Fruit fly (Drosophila melanogaster) whole organism, embryonic: ENCODE data around the gene CG12016.

Experiments
- Adf1 ChIP-seq: fragments of 200-800 bp; sonication (Bioruptor generic); IDR thresholded peaks from 2 replicates; pipeline ENCODE4 v1.3.6; 2022; ENCODE audit warnings: missing biosample characterization, missing genetic modification characterization
- CG10267 ChIP-seq: fragments of 200-800 bp; sonication (Bioruptor generic); optimal IDR thresholded peaks from 2 replicates; lab custom pipeline; 2018; ENCODE audit warnings: missing biosample characterization, mild to moderate bottlenecking, missing genetic modification characterization, moderate library complexity
- CG11093 ChIP-seq: fragments of 200-800 bp; sonication (Bioruptor generic); IDR thresholded peaks from 3 replicates; pipeline ENCODE4 v1.3.6; 2022; ENCODE audit warnings: missing biosample characterization, missing genetic modification characterization
- CG11560 ChIP-seq: fragments of 200-800 bp; sonication (Bioruptor generic); IDR thresholded peaks from 3 replicates; pipeline ENCODE4 v1.3.6; 2022; ENCODE audit warnings: missing biosample characterization, missing genetic modification characterization
- CG13287 ChIP-seq: fragments of 200-800 bp; sonication (Bioruptor generic); IDR thresholded peaks from 2 replicates; pipeline ENCODE4 v1.3.6; 2022; ENCODE audit warnings: missing biosample characterization, missing genetic modification characterization; ENCODE audit not compliant: partially characterized antibody
- CG14441 ChIP-seq: fragments of 200-800 bp; sonication (Bioruptor generic); IDR thresholded peaks from 2 replicates; pipeline ENCODE4 v1.3.6; 2022; ENCODE audit warnings: missing biosample characterization, missing genetic modification characterization
- CG17359 ChIP-seq: fragments of 200-800 bp; sonication (Bioruptor generic); optimal IDR thresholded peaks from 3 replicates; lab custom pipeline; 2018; ENCODE audit warnings: missing biosample characterization, mild to moderate bottlenecking, missing genetic modification characterization, moderate library complexity
- CG31441 ChIP-seq: fragments of 200-800 bp; sonication (Bioruptor generic); IDR thresholded peaks from 2 replicates; pipeline ENCODE4 v1.3.6; 2022; ENCODE audit warnings: missing biosample characterization, missing genetic modification characterization
- CG3163 ChIP-seq: fragments of 200-800 bp; sonication (Bioruptor generic); optimal IDR thresholded peaks from 3 replicates; lab custom pipeline; 2016; ENCODE audit warnings: missing biosample characterization, missing genetic modification characterization
- CG4820 ChIP-seq: fragments of 200-800 bp; sonication (Bioruptor generic); optimal IDR thresholded peaks from 3 replicates; lab custom pipeline; 2016; ENCODE audit warnings: missing biosample characterization, missing genetic modification characterization
- CG6854 ChIP-seq: fragments of 200-800 bp; sonication (Bioruptor generic); optimal IDR thresholded peaks from 3 replicates; lab custom pipeline; 2017; ENCODE audit warnings: missing biosample characterization, mild to moderate bottlenecking, missing genetic modification characterization
- CG7987 ChIP-seq: fragments of 200-800 bp; sonication (Bioruptor generic); optimal IDR thresholded peaks from 2 replicates; lab custom pipeline; 2018; ENCODE audit warnings: missing biosample characterization, mild to moderate bottlenecking, missing genetic modification characterization, moderate library complexity
- CG8944 ChIP-seq: fragments of 200-800 bp; sonication (Bioruptor generic); optimal IDR thresholded peaks from 3 replicates; lab custom pipeline; 2016; ENCODE audit warnings: missing biosample characterization, missing genetic modification characterization
- CG9609 ChIP-seq: fragments of 200-800 bp; sonication (Bioruptor generic); optimal IDR thresholded peaks from 3 replicates; lab custom pipeline; 2016; ENCODE audit warnings: missing biosample characterization, missing genetic modification characterization
- CkIIα-i1 ChIP-seq: fragments of 200-800 bp; sonication (Bioruptor generic); IDR thresholded peaks from 2 replicates; pipeline ENCODE4 v1.3.6; 2022; ENCODE audit warnings: missing biosample characterization, missing genetic modification characterization
- D ChIP-seq, 2 experiments: fragments of 200-800 bp in 1 of 2; fragments of >200 bp in 1 of 2; sonication (Bioruptor generic) in 1 of 2; optimal IDR thresholded peaks; 2 replicates in 1 of 2; 3 replicates in 1 of 2; lab custom pipeline; 2017; ENCODE audit warnings: mild to moderate bottlenecking in 1 of 2, missing biosample characterization in 1 of 2, missing genetic modification characterization in 1 of 2, missing genetic modification reagents in 1 of 2
- Deaf1 ChIP-seq: fragments of 200-800 bp; optimal IDR thresholded peaks from 3 replicates; lab custom pipeline; 2019; ENCODE audit warnings: missing biosample characterization, mild to moderate bottlenecking, missing genetic modification characterization, moderate library complexity
- Dek ChIP-seq: fragments of 200-800 bp; sonication (Bioruptor generic); optimal IDR thresholded peaks from 3 replicates; lab custom pipeline; 2019; ENCODE audit warnings: missing biosample characterization, mild to moderate bottlenecking, missing genetic modification characterization, moderate library complexity
- Dfd ChIP-seq, 2 experiments: fragments of >200 bp; optimal IDR thresholded peaks; 2 replicates each; lab custom pipeline; 2017; ENCODE audit warnings: missing biosample characterization in 2 of 2, missing genetic modification characterization in 2 of 2
- HLH3B ChIP-seq: fragments of 200-800 bp; sonication (Bioruptor generic); IDR thresholded peaks from 2 replicates; pipeline ENCODE4 v1.3.6; 2022; ENCODE audit warnings: missing biosample characterization, missing genetic modification characterization
- HLH54F ChIP-seq: fragments of 200-800 bp; sonication (Bioruptor generic); optimal IDR thresholded peaks from 3 replicates; lab custom pipeline; 2016; ENCODE audit warnings: missing biosample characterization, missing genetic modification characterization
- Hey ChIP-seq: fragments of 200-800 bp; sonication (Bioruptor generic); optimal IDR thresholded peaks from 3 replicates; lab custom pipeline; 2018; ENCODE audit warnings: missing biosample characterization, mild to moderate bottlenecking, missing genetic modification characterization
- HmgZ ChIP-seq: fragments of 200-800 bp; sonication (Bioruptor generic); optimal IDR thresholded peaks from 2 replicates; lab custom pipeline; 2018; ENCODE audit warnings: missing biosample characterization, mild to moderate bottlenecking, missing genetic modification characterization
- Lpt ChIP-seq: fragments of >200 bp; optimal IDR thresholded peaks from 2 replicates; lab custom pipeline; 2018; ENCODE audit warnings: missing biosample characterization, missing genetic modification characterization
- Mad ChIP-seq: fragments of 200-800 bp; sonication (Bioruptor generic); optimal IDR thresholded peaks from 2 replicates; lab custom pipeline; 2016; ENCODE audit warnings: missing biosample characterization, missing genetic modification characterization
- NK7.1 ChIP-seq: fragments of 200-800 bp; sonication (Bioruptor generic); optimal IDR thresholded peaks from 3 replicates; lab custom pipeline; 2016; ENCODE audit warnings: missing biosample characterization, missing genetic modification characterization
- Pdp1 ChIP-seq, 2 experiments: fragments of 200-800 bp; sonication (Bioruptor generic); optimal IDR thresholded peaks; 3 replicates each; lab custom pipeline; 2016; ENCODE audit warnings: missing biosample characterization in 2 of 2, missing genetic modification characterization in 2 of 2, mild to moderate bottlenecking in 1 of 2, moderate library complexity in 1 of 2
- Trl ChIP-seq, 3 experiments: fragments of >200 bp in 2 of 3; fragments of 200-800 bp in 1 of 3; sonication (Bioruptor generic) in 1 of 3; optimal IDR thresholded peaks; 2 replicates in 1 of 3; 3 replicates in 2 of 3; lab custom pipeline; 2016 to 2017; ENCODE audit warnings: missing biosample characterization in 1 of 3, missing genetic modification characterization in 1 of 3
- YL-1 ChIP-seq: fragments of 200-800 bp; sonication (Bioruptor generic); optimal IDR thresholded peaks from 3 replicates; lab custom pipeline; 2017; ENCODE audit warnings: missing biosample characterization, mild to moderate bottlenecking, missing genetic modification characterization
- ac ChIP-seq: fragments of 200-800 bp; sonication (Bioruptor generic); optimal IDR thresholded peaks from 3 replicates; lab custom pipeline; 2017; ENCODE audit warnings: missing biosample characterization, mild to moderate bottlenecking, missing genetic modification characterization
- bowl ChIP-seq: fragments of 200-800 bp; sonication (Bioruptor generic); IDR thresholded peaks from 2 replicates; pipeline ENCODE4 v1.3.6; 2022; ENCODE audit warnings: missing biosample characterization, missing genetic modification characterization
- cato ChIP-seq: fragments of 200-800 bp; sonication (Bioruptor generic); optimal IDR thresholded peaks from 2 replicates; lab custom pipeline; 2016; ENCODE audit warnings: missing biosample characterization, missing genetic modification characterization, borderline replicate concordance
- caup ChIP-seq: fragments of 200-800 bp; sonication (Bioruptor generic); optimal IDR thresholded peaks from 3 replicates; lab custom pipeline; 2017; ENCODE audit warnings: missing biosample characterization, mild to moderate bottlenecking, missing genetic modification characterization, moderate library complexity; ENCODE audit not compliant: severe bottlenecking
- chm ChIP-seq: fragments of 200-800 bp; sonication (Bioruptor generic); IDR thresholded peaks from 2 replicates; pipeline ENCODE4 v1.3.6; 2022; ENCODE audit warnings: missing biosample characterization, missing genetic modification characterization
- dm ChIP-seq: fragments of 200-800 bp; sonication (Bioruptor generic); optimal IDR thresholded peaks from 3 replicates; lab custom pipeline; 2016; ENCODE audit warnings: missing biosample characterization, missing genetic modification characterization
- eyg ChIP-seq: fragments of 200-800 bp; sonication (Bioruptor generic); optimal IDR thresholded peaks from 3 replicates; lab custom pipeline; 2016; ENCODE audit warnings: missing biosample characterization, missing genetic modification characterization
- fru ChIP-seq: fragments of >200 bp; optimal IDR thresholded peaks from 2 replicates; lab custom pipeline; 2017
- gro ChIP-seq: fragments of 200-800 bp; sonication (Bioruptor generic); optimal IDR thresholded peaks from 2 replicates; lab custom pipeline; 2016; ENCODE audit warnings: missing biosample characterization, missing genetic modification characterization
- her ChIP-seq: fragments of 200-800 bp; sonication (Bioruptor generic); optimal IDR thresholded peaks from 2 replicates; lab custom pipeline; 2016; ENCODE audit warnings: missing biosample characterization, missing genetic modification characterization
- kah ChIP-seq: fragments of 200-800 bp; sonication (Bioruptor generic); optimal IDR thresholded peaks from 2 replicates; lab custom pipeline; 2018; ENCODE audit warnings: missing biosample characterization, mild to moderate bottlenecking, missing genetic modification characterization
- lov ChIP-seq, 2 experiments: fragments of 200-800 bp in 1 of 2; fragments of >200 bp in 1 of 2; sonication (Bioruptor generic) in 1 of 2; IDR thresholded peaks in 1 of 2; optimal IDR thresholded peaks in 1 of 2; 2 replicates in 1 of 2; 3 replicates in 1 of 2; pipeline versions ENCODE4 v1.3.6 to Lab custom; 2017 to 2022; ENCODE audit warnings: missing biosample characterization in 1 of 2, missing genetic modification characterization in 1 of 2
- schlank ChIP-seq: fragments of 200-800 bp; sonication (Bioruptor generic); optimal IDR thresholded peaks from 2 replicates; lab custom pipeline; 2018; ENCODE audit warnings: missing biosample characterization, mild to moderate bottlenecking, missing genetic modification characterization
- shn ChIP-seq: fragments of 200-800 bp; sonication (Bioruptor generic); optimal IDR thresholded peaks from 3 replicates; lab custom pipeline; 2016; ENCODE audit warnings: missing biosample characterization, missing genetic modification characterization
- so ChIP-seq: fragments of 200-800 bp; sonication (Bioruptor generic); IDR thresholded peaks from 3 replicates; pipeline ENCODE4 v1.3.6; 2022; ENCODE audit warnings: missing biosample characterization, missing genetic modification characterization
- tap ChIP-seq: fragments of 200-800 bp; optimal IDR thresholded peaks from 3 replicates; lab custom pipeline; 2019; ENCODE audit warnings: missing biosample characterization, mild to moderate bottlenecking, missing genetic modification characterization, moderate library complexity
- tna ChIP-seq: fragments of 200-800 bp; sonication (Bioruptor generic); IDR thresholded peaks from 2 replicates; pipeline ENCODE4 v1.3.6; 2022; ENCODE audit warnings: missing biosample characterization, missing genetic modification characterization; ENCODE audit not compliant: partially characterized antibody
- wor ChIP-seq: fragments of 200-800 bp; sonication (Bioruptor generic); IDR thresholded peaks from 2 replicates; pipeline ENCODE4 v1.3.6; 2022; ENCODE audit warnings: missing biosample characterization, missing genetic modification characterization
- z ChIP-seq: fragments of 200-800 bp; sonication (Bioruptor generic); IDR thresholded peaks from 3 replicates; pipeline ENCODE4 v1.3.6; 2022; ENCODE audit warnings: missing biosample characterization, missing genetic modification characterization

Gene CG12016

DNA sequence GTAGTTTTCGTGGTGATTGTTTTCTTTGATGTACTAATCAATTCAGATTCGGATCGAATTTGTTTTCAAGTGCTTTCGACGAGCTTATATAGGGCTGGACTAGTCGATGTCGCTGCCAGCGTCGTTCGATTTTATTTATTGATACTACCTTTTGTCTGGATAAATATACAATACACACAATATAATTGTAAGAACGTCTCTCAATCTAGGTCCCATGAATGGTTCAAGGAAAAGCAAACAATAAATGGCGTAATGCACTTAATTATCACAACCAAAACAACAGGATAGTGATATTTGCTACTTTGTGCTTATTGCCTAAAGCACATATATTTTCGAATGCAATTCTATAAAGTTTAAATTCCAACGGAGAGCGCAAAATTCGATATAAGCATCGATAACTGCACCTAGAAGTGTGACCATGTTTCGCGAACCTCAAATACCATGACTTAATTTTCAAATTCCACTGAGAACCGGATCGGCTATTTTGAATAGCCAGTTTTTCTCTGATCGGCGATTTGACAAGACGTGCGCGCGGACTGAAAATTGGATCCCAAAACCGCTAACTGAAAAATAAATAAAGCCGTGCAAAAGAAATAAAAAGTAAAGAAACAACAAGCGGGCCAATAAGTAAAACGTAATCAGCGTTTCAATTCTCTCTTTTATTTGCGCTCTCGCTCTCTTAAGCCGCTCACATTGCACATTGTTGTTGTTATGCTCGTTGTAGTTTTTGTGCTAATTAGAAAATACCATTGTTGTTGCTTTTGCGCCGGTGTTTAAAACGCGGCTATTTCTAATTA, 17.2 kb downstream of the CG12016 start, which contains the start of the genes Drsl6 and kst (continued):
- TF ChIP-seq CG9609 (GFP tag; lab: Kevin White, UChicago): no peak
- no peak for TF ChIP-seq schlank
- TF ChIP-seq eyg (GFP tag; lab: Kevin White, UChicago): no peak
- TF ChIP-seq Hey: no peak
- peak; percentile 38 for TF ChIP-seq gro (GFP tag; lab: Kevin White, UChicago)
- TF ChIP-seq Trl (optimal IDR thresholded peaks at IDR 0.05; lab: Kevin White, UChicago): peak in 1 of 2 experiments; percentile 25
- peak; percentile 46 for TF ChIP-seq Trl (GFP tag; optimal IDR thresholded peaks at IDR 0.05; lab: Kevin White, UChicago)
- TF ChIP-seq Deaf1 (tag; lab: Kevin White, UChicago): no peak
- TF ChIP-seq CG6854 (GFP tag; lab: Kevin White, UChicago): peak; percentile 24
- peak; percentile 85 for TF ChIP-seq chm (GFP tag; lab: Robert Waterston, UW)
- no peak for TF ChIP-seq Adf1 (GFP tag; lab: Robert Waterston, UW)
- peak; percentile 30 for TF ChIP-seq CG7987 (GFP tag; lab: Kevin White, UChicago)
- no peak for TF ChIP-seq Dfd (GFP tag; optimal IDR thresholded peaks at IDR 0.05; lab: Kevin White, UChicago)
- TF ChIP-seq CG14441 (GFP tag; lab: Robert Waterston, UW): 0 out of 2 replicates have a peak, but pooled peaks have one; percentile 23
- no peak for TF ChIP-seq Lpt (GFP tag; lab: Kevin White, UChicago)
- peak; percentile 57 for TF ChIP-seq caup (GFP tag; lab: Kevin White, UChicago)
- TF ChIP-seq HLH54F (GFP tag; lab: Kevin White, UChicago): no peak
- TF ChIP-seq fru (lab: Kevin White, UChicago): no peak
- TF ChIP-seq Dek: peak; percentile 3
- TF ChIP-seq CG11560 (tag; lab: Robert Waterston, UW): no peak
- no peak for TF ChIP-seq CG4820
- no peak for TF ChIP-seq wor (GFP tag; lab: Robert Waterston, UW)
- peak; percentile 47 for TF ChIP-seq CG10267 (tag; lab: Kevin White, UChicago)
- TF ChIP-seq NK7.1 (GFP tag; lab: Kevin White, UChicago): no peak
- TF ChIP-seq HmgZ: peak; percentile 65
- TF ChIP-seq CG13287 (GFP tag; lab: Robert Waterston, UW): peak; percentile 73
- TF ChIP-seq CG11093: no peak
- TF ChIP-seq her: peak; percentile 9
- no peak for TF ChIP-seq CG31441 (GFP tag; lab: Robert Waterston, UW)
- TF ChIP-seq shn: no peak
- peak; percentile 19 for TF ChIP-seq YL-1 (GFP tag; lab: Kevin White, UChicago)
- TF ChIP-seq Mad (GFP tag; lab: Kevin White, UChicago): peak; percentile 3
- no peak for TF ChIP-seq lov (optimal IDR thresholded peaks at IDR 0.05; lab: Kevin White, UChicago)
- TF ChIP-seq lov (GFP tag; IDR thresholded peaks at IDR 0.05; lab: Robert Waterston, UW): no peak
- peak; percentile 14; the same call in 1 of the 2 replicates for TF ChIP-seq HLH3B (GFP tag; lab: Robert Waterston, UW)
- TF ChIP-seq z (GFP tag; lab: Robert Waterston, UW): no peak
- TF ChIP-seq bowl (GFP tag; lab: Robert Waterston, UW): no peak
- TF ChIP-seq tna (GFP tag; lab: Robert Waterston, UW): peak; percentile 59
- peak in 1 of 2 experiments; percentile 59 for TF ChIP-seq Pdp1 (GFP tag; optimal IDR thresholded peaks at IDR 0.05; lab: Kevin White, UChicago)
- no peak for TF ChIP-seq CG8944 (GFP tag; lab: Kevin White, UChicago)
- TF ChIP-seq kah: peak; percentile 40
- TF ChIP-seq tap: no peak
- no peak for TF ChIP-seq D (optimal IDR thresholded peaks at IDR 0.05; lab: Kevin White, UChicago)
- TF ChIP-seq D (GFP tag; optimal IDR thresholded peaks at IDR 0.05; lab: Kevin White, UChicago): no peak
- TF ChIP-seq CG3163 (GFP tag; lab: Kevin White, UChicago): peak; percentile 86
- TF ChIP-seq CG17359 (tag; lab: Kevin White, UChicago): peak; percentile 34
- no peak for TF ChIP-seq CkIIα-i1
- TF ChIP-seq ac (GFP tag; lab: Kevin White, UChicago): no peak
- TF ChIP-seq dm (GFP tag; lab: Kevin White, UChicago): no peak
- peak; percentile 15; the same call in 1 of the 3 replicates for TF ChIP-seq so (GFP tag; lab: Robert Waterston, UW)
- no peak for TF ChIP-seq cato
